Fruit fly (Drosophila melanogaster) whole organism, wandering third instar larva: ENCODE data around the gene CG32073.

Experiments used
- CG32264 ChIP-seq: fragments of 200-800 bp; sonication (Bioruptor generic); optimal IDR thresholded peaks from 2 replicates; lab custom pipeline; 2016; ENCODE audit warnings: missing biosample characterization, missing genetic modification characterization
- CG9705 ChIP-seq: fragments of 200-800 bp; sonication (Bioruptor generic); optimal IDR thresholded peaks from 2 replicates; lab custom pipeline; 2018; ENCODE audit warnings: missing biosample characterization, mild to moderate bottlenecking, missing genetic modification characterization
- CrebA ChIP-seq: fragments of 200-800 bp; sonication (Bioruptor generic); optimal IDR thresholded peaks from 2 replicates; lab custom pipeline; 2016; ENCODE audit warnings: missing biosample characterization, mild to moderate bottlenecking, missing genetic modification characterization, borderline replicate concordance
- Dfd ChIP-seq: fragments of >200 bp; optimal IDR thresholded peaks from 2 replicates; lab custom pipeline; 2017; ENCODE audit warnings: missing biosample characterization, missing genetic modification characterization
- HLH106 ChIP-seq: fragments of 200-800 bp; optimal IDR thresholded peaks from 3 replicates; lab custom pipeline; 2019; ENCODE audit warnings: missing biosample characterization, mild to moderate bottlenecking, missing genetic modification characterization, moderate library complexity
- Hnf4 ChIP-seq: fragments of 200-800 bp; sonication (Bioruptor generic); optimal IDR thresholded peaks from 2 replicates; lab custom pipeline; 2016; ENCODE audit warnings: missing biosample characterization, mild to moderate bottlenecking, missing genetic modification characterization
- Hr78 ChIP-seq: fragments of >200 bp; optimal IDR thresholded peaks from 2 replicates; lab custom pipeline; 2017; ENCODE audit warnings: missing biosample characterization, missing genetic modification characterization
- Hr83 ChIP-seq: fragments of 200-300 bp; sonication (Bioruptor generic); optimal IDR thresholded peaks from 2 replicates; lab custom pipeline; 2016; ENCODE audit warnings: missing biosample characterization, mild to moderate bottlenecking, missing genetic modification characterization, moderate library complexity; ENCODE audit not compliant: poor library complexity, severe bottlenecking
- Mio ChIP-seq: sonication (Bioruptor generic); optimal IDR thresholded peaks from 2 replicates; lab custom pipeline; 2016; ENCODE audit warnings: missing biosample characterization, missing genetic modification characterization
- Myc ChIP-seq: fragments of >200 bp; optimal IDR thresholded peaks from 2 replicates; lab custom pipeline; 2017
- OdsH ChIP-seq: fragments of 200-800 bp; sonication (Bioruptor generic); optimal IDR thresholded peaks from 2 replicates; lab custom pipeline; 2016; ENCODE audit warnings: missing biosample characterization, mild to moderate bottlenecking, missing genetic modification characterization
- Rel ChIP-seq, 2 experiments: fragments of 200-800 bp; sonication (Bioruptor generic) in 1 of 2; optimal IDR thresholded peaks; 2 replicates in 1 of 2; 3 replicates in 1 of 2; lab custom pipeline; 2016 to 2019; ENCODE audit warnings: mild to moderate bottlenecking in 2 of 2, missing biosample characterization in 2 of 2, missing genetic modification characterization in 2 of 2, moderate library complexity in 1 of 2
- Sp1 ChIP-seq: fragments of 200-800 bp; sonication (Bioruptor generic); optimal IDR thresholded peaks from 3 replicates; lab custom pipeline; 2019; ENCODE audit warnings: missing biosample characterization, mild to moderate bottlenecking, missing genetic modification characterization, moderate library complexity
- Vsx2 ChIP-seq: fragments of 200-300, 225-300 bp; sonication (Bioruptor generic); optimal IDR thresholded peaks from 2 replicates; lab custom pipeline; 2018; ENCODE audit warnings: missing biosample characterization, missing genetic modification characterization; ENCODE audit not compliant: partially characterized antibody
- br ChIP-seq: fragments of 200-800 bp; sonication (Bioruptor generic); optimal IDR thresholded peaks from 2 replicates; lab custom pipeline; 2016; ENCODE audit warnings: missing biosample characterization, missing genetic modification characterization
- brk ChIP-seq: fragments of 200-800 bp; sonication (Bioruptor generic); optimal IDR thresholded peaks from 2 replicates; lab custom pipeline; 2016; ENCODE audit warnings: missing biosample characterization, mild to moderate bottlenecking, missing genetic modification characterization
- dl ChIP-seq, 2 experiments: fragments of 175-275, 200-275 bp in 1 of 2; fragments of 200-275 bp in 1 of 2; sonication (Bioruptor generic); optimal IDR thresholded peaks; lab custom pipeline; 2018; ENCODE audit warnings: mild to moderate bottlenecking in 2 of 2, missing biosample characterization in 2 of 2, missing genetic modification characterization in 2 of 2, moderate library complexity in 2 of 2; ENCODE audit not compliant: partially characterized antibody in 2 of 2, insufficient read depth in 1 of 2
- dmrt93B ChIP-seq: fragments of 200-800 bp; sonication (Bioruptor generic); optimal IDR thresholded peaks from 2 replicates; lab custom pipeline; 2018; ENCODE audit warnings: missing biosample characterization, mild to moderate bottlenecking, missing genetic modification characterization
- foxo ChIP-seq, 2 experiments: fragments of 200-800 bp; sonication (Bioruptor generic); optimal IDR thresholded peaks; 2 replicates in 1 of 2; 3 replicates in 1 of 2; lab custom pipeline; 2016 to 2017; ENCODE audit warnings: missing biosample characterization in 2 of 2, missing genetic modification characterization in 2 of 2
- fru ChIP-seq: fragments of 200-800 bp; sonication (Bioruptor generic); optimal IDR thresholded peaks from 3 replicates; lab custom pipeline; 2016; ENCODE audit warnings: missing biosample characterization, mild to moderate bottlenecking, missing genetic modification characterization
- lola ChIP-seq: fragments of >200 bp; optimal IDR thresholded peaks from 2 replicates; lab custom pipeline; 2017; ENCODE audit warnings: missing biosample characterization, missing genetic modification characterization
- pan ChIP-seq: fragments of >200 bp; optimal IDR thresholded peaks from 2 replicates; lab custom pipeline; 2017
- psq ChIP-seq: fragments of 200-800 bp; sonication (Bioruptor generic); optimal IDR thresholded peaks from 3 replicates; lab custom pipeline; 2017; ENCODE audit warnings: missing biosample characterization, mild to moderate bottlenecking, missing genetic modification characterization, moderate library complexity
- rgr ChIP-seq: fragments of 200-800 bp; sonication (Bioruptor generic); optimal IDR thresholded peaks from 3 replicates; lab custom pipeline; 2016; ENCODE audit warnings: missing biosample characterization, mild to moderate bottlenecking, missing genetic modification characterization
- sage ChIP-seq: fragments of 200-800 bp; sonication (Bioruptor generic); optimal IDR thresholded peaks from 2 replicates; lab custom pipeline; 2016; ENCODE audit warnings: missing biosample characterization, mild to moderate bottlenecking, missing genetic modification characterization
- sv ChIP-seq: fragments of 200-800 bp; sonication (Bioruptor generic); optimal IDR thresholded peaks from 3 replicates; lab custom pipeline; 2016; ENCODE audit warnings: missing biosample characterization, missing genetic modification characterization
- tai ChIP-seq: sonication (Bioruptor generic); optimal IDR thresholded peaks from 2 replicates; lab custom pipeline; 2016; ENCODE audit warnings: missing biosample characterization, missing genetic modification characterization

CG32073 gene

DNA sequence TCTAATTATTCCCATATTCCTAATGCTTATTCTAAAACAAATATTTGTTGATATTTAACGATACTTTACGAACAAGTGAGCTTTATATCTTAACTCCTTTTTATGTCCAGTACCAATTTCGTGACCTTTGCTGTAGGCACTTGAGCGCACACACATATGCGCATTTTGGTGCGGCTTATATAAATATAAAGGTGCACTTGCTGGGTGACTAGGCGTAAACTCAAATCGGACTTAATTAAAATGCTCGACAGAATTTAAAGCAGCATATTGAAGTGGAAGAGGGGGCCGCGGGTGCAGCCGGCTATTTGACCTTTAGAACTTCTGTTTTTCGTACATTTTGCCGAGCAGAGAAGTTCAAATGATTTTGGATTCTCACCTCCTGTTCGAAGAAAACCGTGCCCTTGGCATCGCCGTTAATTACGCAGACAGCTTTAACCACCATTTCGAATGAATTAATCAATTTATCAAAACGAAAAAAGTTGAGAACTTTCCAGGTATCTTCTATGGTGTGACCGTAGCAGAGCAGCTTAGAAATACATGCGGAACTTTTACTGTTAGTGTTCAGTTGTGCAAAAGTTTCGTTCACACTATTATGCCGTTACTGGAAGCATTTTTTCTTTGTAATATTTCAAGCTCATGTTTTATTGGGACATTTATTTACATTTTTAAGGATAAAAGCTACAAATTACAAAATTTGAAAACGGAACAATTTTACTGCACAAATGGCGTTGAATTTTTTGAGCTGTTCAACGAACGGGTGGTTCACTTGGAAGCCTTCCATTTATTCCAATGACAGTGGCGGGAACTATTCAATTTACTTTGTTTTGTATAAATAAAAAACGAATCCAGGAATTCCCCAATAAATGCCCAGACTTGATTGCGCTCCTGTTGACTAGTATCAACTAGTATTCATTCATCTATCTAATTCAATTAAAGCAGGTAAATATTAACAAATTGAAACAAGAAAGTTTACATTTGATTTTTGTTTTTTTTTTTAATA lies 6.1 kb upstream of the CG32073 start, which contains the start of gene Sod1:
Sod1 (minus strand) TSS at position 543 of the 1,000 bp plus-strand sequence.
- peak; percentile 6 for TF ChIP-seq lola
- TF ChIP-seq Mio (GFP tag; lab: Kevin White, UChicago) = no peak
- TF ChIP-seq Hnf4 = peak; percentile 89
- peak; percentile 32 for TF ChIP-seq br (GFP tag; lab: Kevin White, UChicago)
- TF ChIP-seq CrebA (GFP tag; lab: Kevin White, UChicago) = no peak
- no peak for TF ChIP-seq Vsx2
- peak; percentile 26 for TF ChIP-seq Hr83
- TF ChIP-seq rgr (GFP tag; lab: Kevin White, UChicago) = peak; percentile 19
- TF ChIP-seq Rel (GFP tag; optimal IDR thresholded peaks at IDR 0.05; lab: Kevin White, UChicago) = no peak
- peak; percentile 79 for TF ChIP-seq Rel (tag; optimal IDR thresholded peaks at IDR 0.05; lab: Kevin White, UChicago)
- TF ChIP-seq, all 38 proteins: peak for 6

DNA sequence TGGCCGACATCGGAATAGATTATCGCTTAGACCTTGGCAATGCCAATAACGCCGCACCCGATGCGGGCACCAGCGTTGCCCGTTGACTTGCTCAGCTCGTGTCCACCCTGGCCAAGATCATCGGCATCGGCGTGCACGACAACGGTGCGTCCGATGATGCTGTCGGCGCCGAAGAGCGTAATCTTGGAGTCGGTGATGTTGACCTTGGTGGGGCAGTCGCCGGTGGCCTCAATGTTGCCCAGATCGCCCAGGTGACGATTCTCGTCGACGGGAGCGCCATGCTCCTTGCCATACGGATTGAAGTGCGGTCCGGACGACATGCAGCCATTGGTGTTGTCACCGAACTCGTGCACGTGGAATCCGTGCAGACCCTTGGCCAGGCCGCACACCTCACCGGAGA lies 5.0 kb upstream of the CG32073 start:
- TF ChIP-seq fru (GFP tag; lab: Kevin White, UChicago) (no peak), psq (GFP tag; lab: Kevin White, UChicago) (no peak), brk (GFP tag; lab: Kevin White, UChicago) (no peak), Hr78 (GFP tag; lab: Kevin White, UChicago) (no peak), HLH106 (tag; lab: Kevin White, UChicago) (no peak), CG9705 (GFP tag; lab: Kevin White, UChicago) (no peak), tai (GFP tag; lab: Kevin White, UChicago) (no peak), OdsH (no peak), br (GFP tag; lab: Kevin White, UChicago) (no peak), Myc (lab: Kevin White, UChicago) (no peak), Dfd (GFP tag; lab: Kevin White, UChicago) (no peak), Hr83 (no peak), foxo (GFP tag; optimal IDR thresholded peaks at IDR 0.05; lab: Kevin White, UChicago) (no peak), CG32264 (no peak), Sp1 (GFP tag; lab: Kevin White, UChicago) (no peak), pan (lab: Kevin White, UChicago) (no peak), dl (GFP tag; optimal IDR thresholded peaks at IDR 0.05; lab: Kevin White, UChicago; ENCODE audit: insufficient read depth in 1 of 2, partially characterized antibody in 2 of 2) (no peak), Hnf4 (no peak), sv (GFP tag; lab: Kevin White, UChicago) (no peak), rgr (GFP tag; lab: Kevin White, UChicago) (no peak)

DNA sequence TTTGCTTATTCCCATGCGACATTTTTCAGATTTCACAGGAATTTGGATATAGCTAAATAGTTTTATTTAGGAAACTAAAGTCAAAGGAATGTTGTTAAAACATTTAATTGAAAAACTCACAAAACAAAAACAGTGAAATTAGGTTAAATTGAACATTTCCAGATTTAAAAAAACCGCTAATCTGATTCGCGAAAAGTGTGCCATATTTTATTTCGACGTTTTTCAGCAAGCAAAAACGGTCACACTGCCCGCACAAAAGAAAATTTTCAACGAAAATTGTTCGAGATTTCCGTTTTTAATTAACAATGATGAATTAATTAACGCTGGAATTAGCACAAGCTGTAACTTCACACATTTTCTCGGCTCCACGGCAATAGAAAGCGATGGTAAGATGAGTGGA lies 2.1 kb upstream of the CG32073 start, which contains the start of the genes CG34012 and emei:
CG34012 (minus strand) TSS at position 52 of the 400 bp plus-strand sequence.
emei (plus strand) TSS at position 237 of the 400 bp plus-strand sequence.
- TF ChIP-seq dmrt93B (GFP tag; lab: Kevin White, UChicago) = no peak
- TF ChIP-seq HLH106 (tag; lab: Kevin White, UChicago) = no peak
- no peak for TF ChIP-seq Hr78 (GFP tag; lab: Kevin White, UChicago)
- no peak for TF ChIP-seq Vsx2
- TF ChIP-seq br (GFP tag; lab: Kevin White, UChicago) = no peak
- TF ChIP-seq sage (GFP tag; lab: Kevin White, UChicago) = no peak
- TF ChIP-seq rgr (GFP tag; lab: Kevin White, UChicago) = no peak
- TF ChIP-seq Mio (GFP tag; lab: Kevin White, UChicago) = no peak
- no peak for TF ChIP-seq CG32264
- TF ChIP-seq, all 38 proteins: peak for 0

dm6 chr3L:11107935-11108334 lies 553 bp upstream of the CG32073 start, which contains the start of gene CG12522:
Gene CG12522, plus strand, starts transcription at chr3L:11108235.
- TF ChIP-seq fru (GFP tag; lab: Kevin White, UChicago) (no peak), brk (GFP tag; lab: Kevin White, UChicago) (no peak)

- TF ChIP-seq CG9705 (GFP tag; lab: Kevin White, UChicago) = no peak
Observed at dm6 chr3L:11103773-11104172, 3.6 kb downstream of the CG32073 start, which contains the start of gene CG32071. Gene CG32071, minus strand, starts transcription at chr3L:11103873.
